Worm (Caenorhabditis elegans): ENCODE measurements around the gene ugt-10.

ugt-10 gene

DNA sequence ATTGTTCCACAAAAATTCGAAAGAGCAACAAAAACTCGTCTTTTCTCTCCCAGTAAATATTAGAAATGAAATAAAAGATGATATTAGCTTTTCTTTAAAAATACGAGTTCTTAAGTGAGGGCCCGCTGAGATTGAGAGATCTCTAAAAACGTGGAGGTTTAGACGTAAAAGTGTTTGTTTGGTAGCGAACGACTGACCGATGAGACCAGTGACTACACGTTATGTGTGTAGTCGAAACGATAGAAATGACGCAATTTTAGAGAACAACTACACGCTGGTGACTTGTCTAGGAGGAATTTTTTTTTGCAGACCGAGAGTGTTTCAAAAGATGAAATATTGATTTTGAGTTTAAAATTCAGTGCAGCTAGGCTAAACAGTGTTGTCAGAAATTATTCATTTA, 37.2 kb downstream of the ugt-10 start, which contains the start of gene C37H5.13:
C37H5.13 (minus strand) TSS at position 229 of the 400 bp plus-strand sequence.
- no peak for TF ChIP-seq hsf-1 (GFP tag; IDR thresholded peaks at IDR 0.05)
- peak; percentile 11 for TF ChIP-seq pha-4 (tag; optimal IDR thresholded peaks at IDR 0.05)
- no peak for TF ChIP-seq ama-1 (optimal IDR thresholded peaks at IDR 0.05)
- no peak for TF ChIP-seq ama-1 (GFP tag; optimal IDR thresholded peaks at IDR 0.05)
- no peak for TF ChIP-seq snpc-3.4 (tag; optimal IDR thresholded peaks at IDR 0.05)
- no peak for TF ChIP-seq B0336.3 (GFP tag; IDR thresholded peaks at IDR 0.05)
- no peak for TF ChIP-seq mxl-1 (tag; optimal IDR thresholded peaks at IDR 0.05)
- TF ChIP-seq dpl-1 (GFP tag; optimal IDR thresholded peaks at IDR 0.05), result no peak
- no peak for TF ChIP-seq K12H6.12 (tag; optimal IDR thresholded peaks at IDR 0.05)
- no peak for TF ChIP-seq egrh-3 (GFP tag; IDR thresholded peaks at IDR 0.05)
- TF ChIP-seq B0261.1 (tag; optimal IDR thresholded peaks at IDR 0.05), result no peak
- TF ChIP-seq xnd-1 (tag; optimal IDR thresholded peaks at IDR 0.05), result no peak
- no peak for TF ChIP-seq ztf-26 (tag; optimal IDR thresholded peaks at IDR 0.05)
- TF ChIP-seq tbx-9 (tag; optimal IDR thresholded peaks at IDR 0.05; ENCODE audit: borderline replicate concordance), result no peak
- peak; percentile 22 for TF ChIP-seq nhr-80 (tag; optimal IDR thresholded peaks at IDR 0.05)
- TF ChIP-seq akir-1 (GFP tag; optimal IDR thresholded peaks at IDR 0.05), result no peak
- TF ChIP-seq cebp-2 (GFP tag; IDR thresholded peaks at IDR 0.05), result no peak
- TF ChIP-seq ztf-3 (GFP tag; optimal IDR thresholded peaks at IDR 0.05), result no peak
- no peak for TF ChIP-seq lin-54 (GFP tag; optimal IDR thresholded peaks at IDR 0.05)

DNA sequence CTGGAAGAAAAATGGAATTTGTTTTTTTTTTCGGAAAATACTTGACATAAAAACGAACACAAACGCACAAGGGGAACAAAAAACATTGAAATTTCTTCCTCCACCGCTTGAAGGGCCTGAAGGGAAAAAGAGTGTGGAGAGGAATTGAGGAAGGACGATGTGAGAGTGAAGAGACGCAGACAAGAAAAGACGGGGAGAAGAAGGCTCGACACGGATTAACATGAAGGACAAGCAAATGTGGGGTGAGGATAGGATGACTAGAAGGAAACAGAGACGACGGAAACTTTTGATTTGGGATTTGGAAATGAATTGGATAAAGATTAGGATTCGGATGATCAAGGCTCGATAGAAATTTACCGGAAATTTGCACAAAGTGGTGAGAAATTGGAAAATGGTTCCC, 39.4 kb downstream of the ugt-10 start:
- TF ChIP-seq lin-54 (GFP tag; optimal IDR thresholded peaks at IDR 0.05), result no peak
- no peak for TF ChIP-seq lin-26 (GFP tag; IDR thresholded peaks at IDR 0.05)
- TF ChIP-seq ceh-27 (GFP tag; optimal IDR thresholded peaks at IDR 0.05), result no peak
- TF ChIP-seq ztf-22 (GFP tag; optimal IDR thresholded peaks at IDR 0.05), result no peak
- TF ChIP-seq let-607 (tag; optimal IDR thresholded peaks at IDR 0.05), result no peak
- TF ChIP-seq hmg-1.2 (GFP tag; IDR thresholded peaks at IDR 0.05), result peak; percentile 40; the same call in 1 of the 2 replicates
- TF ChIP-seq snpc-1.1 (tag; optimal IDR thresholded peaks at IDR 0.05; ENCODE audit: insufficient read depth), result no peak
- TF ChIP-seq F22D6.2 (tag; optimal IDR thresholded peaks at IDR 0.05), result no peak
- TF ChIP-seq hlh-12 (tag; optimal IDR thresholded peaks at IDR 0.05), result no peak
- TF ChIP-seq lin-35 (GFP tag; optimal IDR thresholded peaks at IDR 0.05), result peak in 1 of 3 experiments; percentile 11

DNA sequence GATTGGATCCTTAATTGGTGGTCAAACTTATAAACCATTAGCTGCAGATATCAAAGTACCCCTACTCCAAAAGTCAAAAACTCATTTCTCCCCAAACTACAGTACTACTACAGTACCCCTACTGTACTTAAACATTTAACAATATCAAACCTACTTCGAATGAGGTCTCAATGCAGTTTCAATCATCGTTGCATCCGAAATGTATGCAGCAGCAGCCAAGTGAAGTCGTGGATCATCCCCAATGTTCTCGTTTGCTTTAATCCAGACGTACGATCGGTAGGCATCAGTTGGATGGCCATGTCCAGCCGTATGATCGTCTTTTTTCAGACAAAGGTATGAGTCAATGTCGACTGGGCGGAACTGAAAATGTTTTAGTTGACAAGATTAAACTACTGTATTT, 42.4 kb downstream of the ugt-10 start:
- TF ChIP-seq D2030.7 (GFP tag; IDR thresholded peaks at IDR 0.05) (no peak), mxl-1 (tag; optimal IDR thresholded peaks at IDR 0.05) (no peak), F33H1.4 (GFP tag; IDR thresholded peaks at IDR 0.05) (no peak), attf-5 (GFP tag; optimal IDR thresholded peaks at IDR 0.05) (no peak), madf-8 (GFP tag; conservative IDR thresholded peaks at IDR 0.05) (no peak)

DNA sequence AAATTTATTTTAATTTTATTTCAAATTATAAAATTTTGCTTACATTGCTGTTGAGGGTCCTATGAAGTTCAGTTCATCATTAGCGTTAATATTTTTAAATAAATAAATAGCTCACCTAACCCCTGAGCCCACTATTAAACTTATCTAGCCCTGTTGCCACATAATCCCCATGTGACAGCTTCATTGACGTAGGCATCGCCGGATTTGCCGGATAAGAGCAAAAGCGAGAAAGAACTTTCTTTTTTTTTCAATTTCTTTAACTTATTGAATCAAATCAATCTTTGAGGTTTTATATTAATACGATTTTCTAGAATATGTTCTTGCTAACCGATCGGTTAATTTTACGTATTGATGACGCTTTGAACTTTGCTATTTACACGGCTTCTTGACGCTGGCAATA, 48.0 kb downstream of the ugt-10 start:
- TF ChIP-seq lin-26 (GFP tag; IDR thresholded peaks at IDR 0.05), result no peak
- TF ChIP-seq nfya-2 (GFP tag; IDR thresholded peaks at IDR 0.05), result no peak
- TF ChIP-seq mcd-1 (GFP tag; IDR thresholded peaks at IDR 0.05), result no peak
- TF ChIP-seq pbrm-1 (GFP tag; IDR thresholded peaks at IDR 0.05), result no peak
- TF ChIP-seq mes-4 (tag; optimal IDR thresholded peaks at IDR 0.05), result no peak
- TF ChIP-seq tbx-9 (tag; optimal IDR thresholded peaks at IDR 0.05; ENCODE audit: borderline replicate concordance), result no peak
- TF ChIP-seq unc-62 (GFP tag; optimal IDR thresholded peaks at IDR 0.05), result no peak

All from whole organism, young adult.